Fruit fly (Drosophila melanogaster): ENCODE results near the gene Snap24.
A peak's percentile ranks its signal among the peaks of the same experiment; 100 is the strongest.

Snap24 gene

dm6 chr3R:9725121-9725956 lies 37.6 kb downstream of the Snap24 start, which contains the start of gene hyd (continued):
- TF ChIP-seq sna (GFP tag; IDR thresholded peaks at IDR 0.05; ENCODE audit: partially characterized antibody) (peak; percentile 83), Xrp1 (GFP tag; IDR thresholded peaks at IDR 0.05) (no peak), CG16813 (GFP tag; IDR thresholded peaks at IDR 0.05; ENCODE audit: partially characterized antibody) (peak; percentile 87), Dp (GFP tag; optimal IDR thresholded peaks at IDR 0.05) (peak; percentile 57), CG14860 (GFP tag; IDR thresholded peaks at IDR 0.05; ENCODE audit: partially characterized antibody) (peak; percentile 66; the same call in 2 of the 3 replicates), tap (tag; optimal IDR thresholded peaks at IDR 0.05) (no peak), Fer2 (tag; optimal IDR thresholded peaks at IDR 0.05) (no peak), sr (GFP tag; IDR thresholded peaks at IDR 0.05) (no peak), vnd (GFP tag; IDR thresholded peaks at IDR 0.05; ENCODE audit: partially characterized antibody) (peak; percentile 67; the same call in 2 of the 3 replicates), ems (GFP tag; optimal IDR thresholded peaks at IDR 0.05) (no peak), CG11723 (GFP tag; optimal IDR thresholded peaks at IDR 0.05) (no peak), MESR4 (GFP tag; optimal IDR thresholded peaks at IDR 0.05) (peak; percentile 92), Sin3A (optimal IDR thresholded peaks at IDR 0.05) (peak; percentile 70), CG9932 (GFP tag; IDR thresholded peaks at IDR 0.05) (peak; percentile 45), phol (tag; optimal IDR thresholded peaks at IDR 0.05) (peak; percentile 42), bbx (GFP tag; IDR thresholded peaks at IDR 0.05; ENCODE audit: partially characterized antibody) (peak; percentile 82), Bgb (GFP tag; IDR thresholded peaks at IDR 0.05; ENCODE audit: partially characterized antibody) (peak; percentile 85), CG34224 (GFP tag; IDR thresholded peaks at IDR 0.05; ENCODE audit: partially characterized antibody) (peak; percentile 74), CG9876 (GFP tag; optimal IDR thresholded peaks at IDR 0.05) (no peak), CG43689 (GFP tag; IDR thresholded peaks at IDR 0.05) (no peak), fd96Cb (tag; optimal IDR thresholded peaks at IDR 0.05) (no peak), Aef1 (GFP tag; IDR thresholded peaks at IDR 0.05) (no peak), Doc2 (GFP tag; IDR thresholded peaks at IDR 0.05) (no peak), sima (GFP tag; optimal IDR thresholded peaks at IDR 0.05) (no peak), gsb-n (tag; optimal IDR thresholded peaks at IDR 0.05) (no peak), CG13775 (GFP tag; optimal IDR thresholded peaks at IDR 0.05) (no peak), pzg (GFP tag; optimal IDR thresholded peaks at IDR 0.05) (peak; percentile 83), gfzf (GFP tag; optimal IDR thresholded peaks at IDR 0.05) (peak; percentile 61), nmo (GFP tag; optimal IDR thresholded peaks at IDR 0.05) (peak; percentile 62), CG17328 (GFP tag; IDR thresholded peaks at IDR 0.05) (no peak), CG4424 (GFP tag; optimal IDR thresholded peaks at IDR 0.05) (peak; percentile 2), HHEX (GFP tag; optimal IDR thresholded peaks at IDR 0.05) (no peak), CTCF (GFP tag; optimal IDR thresholded peaks at IDR 0.05) (peak; percentile 34), sim (GFP tag; IDR thresholded peaks at IDR 0.05) (no peak), emc (GFP tag; optimal IDR thresholded peaks at IDR 0.05) (no peak), CG10267 (tag; optimal IDR thresholded peaks at IDR 0.05) (peak; percentile 43), CG13624 (GFP tag; optimal IDR thresholded peaks at IDR 0.05) (peak; percentile 19), inv (GFP tag; IDR thresholded peaks at IDR 0.05; ENCODE audit: partially characterized antibody) (peak; percentile 79), CG6854 (GFP tag; optimal IDR thresholded peaks at IDR 0.05) (no peak), crol (GFP tag; IDR thresholded peaks at IDR 0.05) (no peak), nerfin-1 (tag; optimal IDR thresholded peaks at IDR 0.05) (peak; percentile 89), CG13287 (GFP tag; IDR thresholded peaks at IDR 0.05; ENCODE audit: partially characterized antibody) (peak; percentile 87), CG17829 (tag; optimal IDR thresholded peaks at IDR 0.05) (peak; percentile 53), CG3995 (GFP tag; optimal IDR thresholded peaks at IDR 0.05) (peak; percentile 45), CG33557 (GFP tag; optimal IDR thresholded peaks at IDR 0.05) (no peak), bigmax (GFP tag; optimal IDR thresholded peaks at IDR 0.05) (no peak), NK7.1 (GFP tag; optimal IDR thresholded peaks at IDR 0.05) (no peak), crc (GFP tag; optimal IDR thresholded peaks at IDR 0.05) (no peak), CG8478 (optimal IDR thresholded peaks at IDR 0.05) (peak; percentile 84)

All from whole organism, embryonic.